Worm (Caenorhabditis elegans) whole organism, L4 larva: Measurements from ENCODE around the gene C09G9.5.

Experiments
- D1046.2 ChIP-seq: fragments of 200-800 bp; sonication (Bioruptor generic); IDR thresholded peaks from 2 replicates; pipeline ENCODE4 v1.3.6; 2022; ENCODE audit warnings: missing genetic modification characterization, missing compliant biosample characterization
- F10B5.3 ChIP-seq: sonication (generic microtip); optimal IDR thresholded peaks from 2 replicates; lab custom pipeline; 2016; ENCODE audit warnings: mild to moderate bottlenecking, missing genetic modification characterization, missing compliant biosample characterization
- F26F4.8 ChIP-seq: fragments of 200-800 bp; sonication (Bioruptor generic); conservative IDR thresholded peaks from 2 replicates; pipeline ENCODE4 v1.3.6; 2022; ENCODE audit warnings: missing genetic modification characterization, missing compliant biosample characterization
- R02D3.7 ChIP-seq: fragments of 150-350 bp; sonication (generic microtip); optimal IDR thresholded peaks from 3 replicates; lab custom pipeline; 2014; ENCODE audit warnings: missing biosample characterization, missing genetic modification characterization
- Y48G9A.11 ChIP-seq: fragments of 200-800 bp; sonication (Bioruptor generic); IDR thresholded peaks from 2 replicates; pipeline ENCODE4 v1.3.6; 2022; ENCODE audit warnings: missing genetic modification reagents, missing genetic modification characterization, missing compliant biosample characterization
- Y5F2A.4 ChIP-seq: fragments of 200-800 bp; sonication (Bioruptor generic); optimal IDR thresholded peaks from 2 replicates; lab custom pipeline; 2018; ENCODE audit warnings: mild to moderate bottlenecking, missing genetic modification characterization, missing compliant biosample characterization
- Y75B8A.6 ChIP-seq: fragments of 200-800 bp; sonication (Bioruptor generic); IDR thresholded peaks from 2 replicates; pipeline ENCODE4 v1.3.6; 2022; ENCODE audit warnings: missing genetic modification reagents, missing genetic modification characterization, missing compliant biosample characterization
- arid-1 ChIP-seq: fragments of 200-800 bp; sonication (Bioruptor generic); conservative IDR thresholded peaks from 2 replicates; pipeline ENCODE4 v1.3.6; 2022; ENCODE audit warnings: missing genetic modification reagents, missing genetic modification characterization, missing compliant biosample characterization
- ceh-32 ChIP-seq: sonication (generic microtip); optimal IDR thresholded peaks from 2 replicates; lab custom pipeline; 2016; ENCODE audit warnings: mild to moderate bottlenecking, missing genetic modification characterization, missing compliant biosample characterization; ENCODE audit not compliant: poor library complexity
- ceh-62 ChIP-seq: sonication (generic microtip); optimal IDR thresholded peaks from 2 replicates; lab custom pipeline; 2017; ENCODE audit warnings: missing biosample characterization, missing genetic modification characterization
- ceh-82 ChIP-seq: sonication (generic microtip); optimal IDR thresholded peaks from 2 replicates; lab custom pipeline; 2017; ENCODE audit warnings: missing biosample characterization, missing genetic modification characterization
- cey-2 ChIP-seq: sonication (generic microtip); optimal IDR thresholded peaks from 3 replicates; lab custom pipeline; 2017; ENCODE audit warnings: missing genetic modification characterization, mild to moderate bottlenecking, missing compliant biosample characterization, antibody characterized with exemption, borderline replicate concordance; ENCODE audit not compliant: insufficient read depth
- daf-12 ChIP-seq: fragments of 150-350 bp; optimal IDR thresholded peaks from 2 replicates; lab custom pipeline; 2014; ENCODE audit warnings: missing biosample characterization, missing genetic modification reagents, missing genetic modification characterization
- daf-16 ChIP-seq, 3 experiments: sonication (generic microtip); optimal IDR thresholded peaks; 2 replicates each; lab custom pipeline; 2016 to 2017; ENCODE audit warnings: missing genetic modification characterization in 3 of 3, missing genetic modification reagents in 3 of 3, mild to moderate bottlenecking in 2 of 3, missing compliant biosample characterization in 2 of 3, missing biosample characterization in 1 of 3, moderate library complexity in 1 of 3
- dmd-9 ChIP-seq: fragments of 200-800 bp; sonication (Bioruptor generic); IDR thresholded peaks from 2 replicates; pipeline ENCODE4 v1.3.6; 2022; ENCODE audit warnings: missing genetic modification reagents, missing genetic modification characterization, missing compliant biosample characterization
- dpl-1 ChIP-seq: fragments of 150-350 bp; optimal IDR thresholded peaks from 2 replicates; lab custom pipeline; 2014; ENCODE audit warnings: missing biosample characterization, missing genetic modification reagents, missing genetic modification characterization
- duxl-1 ChIP-seq: sonication (generic microtip); optimal IDR thresholded peaks from 2 replicates; lab custom pipeline; 2016; ENCODE audit warnings: mild to moderate bottlenecking, missing genetic modification characterization, moderate library complexity, missing compliant biosample characterization; ENCODE audit not compliant: poor library complexity
- egl-43 ChIP-seq: fragments of 200-800 bp; sonication (Bioruptor generic); IDR thresholded peaks from 2 replicates; pipeline ENCODE4 v1.3.6; 2022; ENCODE audit warnings: missing genetic modification reagents, missing genetic modification characterization, missing compliant biosample characterization
- gei-8 ChIP-seq: fragments of 200-800 bp; sonication (Bioruptor generic); optimal IDR thresholded peaks from 2 replicates; lab custom pipeline; 2018; ENCODE audit warnings: mild to moderate bottlenecking, missing genetic modification characterization, missing compliant biosample characterization
- hif-1 ChIP-seq, 2 experiments: sonication (generic microtip); optimal IDR thresholded peaks; 2 replicates each; lab custom pipeline; 2016 to 2017; ENCODE audit warnings: missing compliant biosample characterization in 2 of 2, missing genetic modification characterization in 2 of 2, missing genetic modification reagents in 2 of 2, missing genotype in 2 of 2, mild to moderate bottlenecking in 1 of 2
- hlh-11 ChIP-seq: fragments of 200-800 bp; sonication (Bioruptor generic); optimal IDR thresholded peaks from 2 replicates; lab custom pipeline; 2018; ENCODE audit warnings: mild to moderate bottlenecking, missing genetic modification characterization, missing compliant biosample characterization
- hlh-30 ChIP-seq: sonication (generic microtip); optimal IDR thresholded peaks from 2 replicates; lab custom pipeline; 2017; ENCODE audit warnings: antibody characterized with exemption, mild to moderate bottlenecking, missing genetic modification characterization, missing compliant biosample characterization; ENCODE audit not compliant: insufficient read depth
- lin-13 ChIP-seq: fragments of 150-350 bp; optimal IDR thresholded peaks from 2 replicates; lab custom pipeline; 2014; ENCODE audit warnings: missing biosample characterization, missing genetic modification reagents, missing genetic modification characterization
- lin-38 ChIP-seq: fragments of 200-800 bp; sonication (Bioruptor generic); IDR thresholded peaks from 2 replicates; pipeline ENCODE4 v1.3.6; 2022; ENCODE audit warnings: missing genetic modification reagents, missing genetic modification characterization, missing compliant biosample characterization
- lir-3 ChIP-seq: sonication (generic microtip); optimal IDR thresholded peaks from 2 replicates; lab custom pipeline; 2016; ENCODE audit warnings: mild to moderate bottlenecking, missing genetic modification characterization, missing compliant biosample characterization
- madf-5 ChIP-seq, 2 experiments: fragments of 200-800 bp; sonication (Bioruptor generic); IDR thresholded peaks; 2 replicates each; pipeline ENCODE4 v1.3.6; 2022; ENCODE audit warnings: missing compliant biosample characterization in 2 of 2, missing genetic modification characterization in 2 of 2
- madf-9 ChIP-seq: fragments of 200-800 bp; sonication (Bioruptor generic); conservative IDR thresholded peaks from 2 replicates; pipeline ENCODE4 v1.3.6; 2022; ENCODE audit warnings: missing genetic modification reagents, missing genetic modification characterization, missing compliant biosample characterization
- mdl-1 ChIP-seq, 2 experiments: fragments of 150-350 bp in 1 of 2; sonication (generic microtip) in 1 of 2; optimal IDR thresholded peaks; 2 replicates each; lab custom pipeline; 2014 to 2017; ENCODE audit warnings: missing biosample characterization in 2 of 2, missing genetic modification characterization in 2 of 2
- mdt-29 ChIP-seq: fragments of 200-800 bp; sonication (Bioruptor generic); IDR thresholded peaks from 2 replicates; pipeline ENCODE4 v1.3.6; 2022; ENCODE audit warnings: missing genetic modification reagents, missing genetic modification characterization, missing compliant biosample characterization
- mep-1 ChIP-seq: fragments of 150-350 bp; sonication (generic microtip); optimal IDR thresholded peaks from 3 replicates; lab custom pipeline; 2014; ENCODE audit warnings: missing biosample characterization, missing genetic modification characterization
- mes-2 ChIP-seq: sonication (generic microtip); optimal IDR thresholded peaks from 2 replicates; lab custom pipeline; 2016; ENCODE audit warnings: missing genotype, mild to moderate bottlenecking, missing genetic modification characterization, missing compliant biosample characterization; ENCODE audit not compliant: poor library complexity, severe bottlenecking
- mxl-3 ChIP-seq: fragments of 200-800 bp; sonication (Bioruptor generic); optimal IDR thresholded peaks from 2 replicates; lab custom pipeline; 2018; ENCODE audit warnings: mild to moderate bottlenecking, missing genetic modification characterization, missing compliant biosample characterization
- nhr-10 ChIP-seq: fragments of 150-350 bp; optimal IDR thresholded peaks from 2 replicates; lab custom pipeline; 2014; ENCODE audit warnings: missing biosample characterization, missing genetic modification characterization
- nhr-102 ChIP-seq: sonication (generic microtip); optimal IDR thresholded peaks from 2 replicates; lab custom pipeline; 2016; ENCODE audit warnings: mild to moderate bottlenecking, missing genetic modification characterization, moderate library complexity, missing compliant biosample characterization
- nhr-11 ChIP-seq: fragments of 150-350 bp; optimal IDR thresholded peaks from 2 replicates; lab custom pipeline; 2014; ENCODE audit warnings: missing biosample characterization, missing genetic modification characterization
- nhr-111 ChIP-seq: fragments of 200-800 bp; sonication (Bioruptor generic); optimal IDR thresholded peaks from 2 replicates; lab custom pipeline; 2018; ENCODE audit warnings: mild to moderate bottlenecking, missing genetic modification characterization, missing compliant biosample characterization
- nhr-28 ChIP-seq: fragments of 150-350 bp; optimal IDR thresholded peaks from 2 replicates; lab custom pipeline; 2014; ENCODE audit warnings: missing biosample characterization, missing genetic modification characterization
- nhr-48 ChIP-seq: sonication (generic microtip); optimal IDR thresholded peaks from 2 replicates; lab custom pipeline; 2016; ENCODE audit warnings: mild to moderate bottlenecking, missing genetic modification characterization, missing compliant biosample characterization
- nhr-6 ChIP-seq: fragments of 150-350 bp; optimal IDR thresholded peaks from 2 replicates; lab custom pipeline; 2014; ENCODE audit warnings: missing biosample characterization, missing genetic modification characterization
- nhr-77 ChIP-seq: fragments of 150-350 bp; optimal IDR thresholded peaks from 2 replicates; lab custom pipeline; 2014; ENCODE audit warnings: missing biosample characterization, missing genetic modification characterization
- php-3 ChIP-seq: fragments of 200-800 bp; sonication (Bioruptor generic); IDR thresholded peaks from 2 replicates; pipeline ENCODE4 v1.3.6; 2022; ENCODE audit warnings: missing genetic modification reagents, missing genetic modification characterization, missing compliant biosample characterization
- pqm-1 ChIP-seq: sonication (generic microtip); optimal IDR thresholded peaks from 2 replicates; lab custom pipeline; 2017; ENCODE audit warnings: missing biosample characterization, missing genetic modification characterization
- saeg-2 ChIP-seq: fragments of 200-800 bp; sonication (Bioruptor generic); IDR thresholded peaks from 2 replicates; pipeline ENCODE4 v1.3.6; 2022; ENCODE audit warnings: missing genetic modification reagents, missing genetic modification characterization, missing compliant biosample characterization
- set-16 ChIP-seq: fragments of 200-800 bp; sonication (Bioruptor generic); IDR thresholded peaks from 2 replicates; pipeline ENCODE4 v1.3.6; 2022; ENCODE audit warnings: missing genetic modification reagents, missing genetic modification characterization, missing compliant biosample characterization
- snpc-1.2 ChIP-seq: fragments of 200-800 bp; sonication (Bioruptor generic); IDR thresholded peaks from 2 replicates; pipeline ENCODE4 v1.3.6; 2022; ENCODE audit warnings: missing genetic modification reagents, missing genetic modification characterization, missing compliant biosample characterization
- spr-1 ChIP-seq: sonication (generic microtip); optimal IDR thresholded peaks from 2 replicates; lab custom pipeline; 2016; ENCODE audit warnings: mild to moderate bottlenecking, missing genetic modification characterization, missing compliant biosample characterization
- spr-3 ChIP-seq: fragments of 200-800 bp; sonication (Bioruptor generic); optimal IDR thresholded peaks from 2 replicates; lab custom pipeline; 2018; ENCODE audit warnings: mild to moderate bottlenecking, missing genetic modification characterization, missing compliant biosample characterization
- tra-1 ChIP-seq: fragments of 200-800 bp; sonication (Bioruptor generic); IDR thresholded peaks from 2 replicates; pipeline ENCODE4 v1.3.6; 2022; ENCODE audit warnings: missing genetic modification reagents, missing genetic modification characterization, missing compliant biosample characterization
- unc-62 ChIP-seq, 3 experiments: fragments of 150-350 bp in 1 of 3; sonication (generic microtip); optimal IDR thresholded peaks in 2 of 3; peaks in 1 of 3; 1 replicate in 1 of 3; 2 replicates in 2 of 3; lab custom pipeline; 2014 to 2017; ENCODE audit warnings: missing biosample characterization in 3 of 3, missing genetic modification characterization in 3 of 3, missing genetic modification reagents in 3 of 3, missing genotype in 1 of 3
- zip-11 ChIP-seq: fragments of 200-800 bp; sonication (Bioruptor generic); IDR thresholded peaks from 2 replicates; pipeline ENCODE4 v1.3.6; 2022; ENCODE audit warnings: missing genetic modification characterization, missing compliant biosample characterization

Gene C09G9.5

DNA sequence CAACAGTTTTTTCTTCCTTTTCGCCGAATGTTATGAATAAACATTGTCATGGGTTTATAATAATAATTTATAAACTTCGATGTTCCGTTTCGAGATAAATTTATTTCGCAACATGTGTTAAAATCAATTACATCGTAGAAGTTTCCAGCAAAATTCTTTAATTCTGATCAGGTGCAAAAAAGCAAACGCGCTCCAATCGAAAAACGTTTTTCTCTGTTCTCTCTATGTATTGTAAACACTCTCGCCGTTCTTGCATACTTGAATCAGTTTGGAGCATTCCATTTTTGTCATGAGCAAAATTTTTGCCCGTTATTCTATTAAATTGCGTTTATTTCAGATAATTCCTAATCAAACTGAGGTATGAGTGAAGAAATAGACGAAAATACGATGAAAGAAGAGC lies 7.4 kb downstream of the C09G9.5 start, which contains the start of gene rad-54.L2 (continued):
- TF ChIP-seq ceh-62 (tag; lab: Kevin White, UChicago) (no peak), unc-62 (GFP tag; optimal IDR thresholded peaks at IDR 0.05 in 1 of 2; lab: Kevin White, UChicago) (no peak), unc-62 (tag; optimal IDR thresholded peaks at IDR 0.05; lab: Kevin White, UChicago) (no peak), hif-1 (tag; optimal IDR thresholded peaks at IDR 0.05; lab: Kevin White, UChicago) (peak in 1 of 2 experiments; percentile 26), nhr-77 (tag; lab: Kevin White, UChicago) (peak; percentile 46), php-3 (GFP tag; lab: Robert Waterston, UW) (no peak), mdl-1 (tag; optimal IDR thresholded peaks at IDR 0.05; lab: Kevin White, UChicago) (no peak), cey-2 (tag; lab: Kevin White, UChicago) (no peak), pqm-1 (tag; lab: Kevin White, UChicago) (peak; percentile 12), duxl-1 (tag; lab: Kevin White, UChicago) (no peak), nhr-28 (peak; percentile 59), mxl-3 (GFP tag; lab: Kevin White, UChicago) (no peak), mdt-29 (GFP tag; lab: Robert Waterston, UW) (no peak), dmd-9 (no peak), Y5F2A.4 (no peak), ceh-32 (tag; lab: Kevin White, UChicago) (no peak), hlh-11 (tag; lab: Kevin White, UChicago) (peak; percentile 66), Y75B8A.6 (GFP tag; lab: Robert Waterston, UW) (no peak), lir-3 (no peak), madf-5 (GFP tag; IDR thresholded peaks at IDR 0.05; lab: Robert Waterston, UW) (no peak), egl-43 (no peak), D1046.2 (GFP tag; lab: Robert Waterston, UW) (no peak), zip-11 (GFP tag; lab: Robert Waterston, UW) (no peak), daf-12 (no peak), nhr-11 (tag; lab: Kevin White, UChicago) (peak; percentile 8), madf-9 (GFP tag; lab: Robert Waterston, UW) (no peak), Y48G9A.11 (no peak), R02D3.7 (tag; lab: Kevin White, UChicago) (no peak), F10B5.3 (tag; lab: Kevin White, UChicago) (no peak), nhr-102 (tag; lab: Kevin White, UChicago) (peak; percentile 32), hlh-30 (tag; lab: Kevin White, UChicago) (peak; percentile 95), lin-38 (GFP tag; lab: Robert Waterston, UW) (peak; percentile 87), nhr-48 (tag; lab: Kevin White, UChicago) (peak; percentile 35), ceh-82 (tag; lab: Kevin White, UChicago) (no peak), snpc-1.2 (GFP tag; lab: Robert Waterston, UW) (no peak), set-16 (GFP tag; lab: Robert Waterston, UW) (no peak), arid-1 (GFP tag; lab: Robert Waterston, UW) (peak; percentile 53; the same call in 1 of the 2 replicates), gei-8 (GFP tag; lab: Kevin White, UChicago) (no peak), F26F4.8 (GFP tag; lab: Robert Waterston, UW) (no peak), mes-2 (tag; lab: Kevin White, UChicago) (peak; percentile 79), daf-16 (GFP tag; optimal IDR thresholded peaks at IDR 0.05; lab: Kevin White, UChicago) (peak in 1 of 2 experiments; percentile 24), daf-16 (tag; optimal IDR thresholded peaks at IDR 0.05; lab: Kevin White, UChicago) (peak; percentile 88), dpl-1 (GFP tag; lab: Kevin White, UChicago) (peak; percentile 59), saeg-2 (GFP tag; lab: Robert Waterston, UW) (no peak), nhr-10 (no peak), spr-1 (tag; lab: Kevin White, UChicago) (no peak), tra-1 (GFP tag; lab: Robert Waterston, UW) (no peak), mep-1 (tag; lab: Kevin White, UChicago) (peak; percentile 76), nhr-6 (peak; percentile 52), lin-13 (GFP tag; lab: Kevin White, UChicago) (peak; percentile 4), spr-3 (GFP tag; lab: Kevin White, UChicago) (no peak), nhr-111 (GFP tag; lab: Kevin White, UChicago) (no peak)
